Worm (Caenorhabditis elegans) whole organism, early embryonic: ENCODE measurements around the gene test-1.

ENCODE experiments used
- F13C5.2 ChIP-seq: sonication (generic microtip); optimal IDR thresholded peaks from 2 replicates; lab custom pipeline; 2017; ENCODE audit warnings: mild to moderate bottlenecking, missing genetic modification characterization, inconsistent platforms, missing compliant biosample characterization
- aly-1 ChIP-seq: sonication (generic microtip); optimal IDR thresholded peaks from 2 replicates; lab custom pipeline; 2016; ENCODE audit warnings: missing genetic modification characterization, missing compliant biosample characterization
- ama-1 ChIP-seq: fragments of 150-350 bp; optimal IDR thresholded peaks from 2 replicates; lab custom pipeline; 2014
- ceh-13 ChIP-seq: fragments of 200-800 bp; sonication (Bioruptor generic); optimal IDR thresholded peaks from 2 replicates; lab custom pipeline; 2018; ENCODE audit warnings: mild to moderate bottlenecking, missing genetic modification characterization, missing compliant biosample characterization
- flt-1 ChIP-seq: fragments of 200-800 bp; sonication (Bioruptor generic); IDR thresholded peaks from 2 replicates; pipeline ENCODE4 v1.3.6; 2022; ENCODE audit warnings: missing genetic modification characterization, missing compliant biosample characterization
- hmbx-1 ChIP-seq: sonication (generic microtip); optimal IDR thresholded peaks from 2 replicates; lab custom pipeline; 2016; ENCODE audit warnings: mild to moderate bottlenecking, missing genetic modification characterization, missing compliant biosample characterization
- hmg-4 ChIP-seq: fragments of 200-800 bp; sonication (Bioruptor generic); optimal IDR thresholded peaks from 2 replicates; lab custom pipeline; 2018; ENCODE audit warnings: mild to moderate bottlenecking, missing genetic modification characterization, missing compliant biosample characterization
- hnd-1 ChIP-seq: sonication (generic microtip); optimal IDR thresholded peaks from 2 replicates; lab custom pipeline; 2016; ENCODE audit warnings: missing genetic modification characterization, missing compliant biosample characterization
- scrt-1 ChIP-seq: fragments of 200-800 bp; sonication (Bioruptor generic); IDR thresholded peaks from 2 replicates; pipeline ENCODE4 v1.3.6; 2022; ENCODE audit warnings: missing genetic modification characterization, missing compliant biosample characterization
- tbx-37 ChIP-seq: fragments of 200-800 bp; sonication (Bioruptor generic); conservative IDR thresholded peaks from 2 replicates; pipeline ENCODE4 v1.3.6; 2022; ENCODE audit warnings: missing genetic modification reagents, missing genetic modification characterization, missing compliant biosample characterization

DNA sequence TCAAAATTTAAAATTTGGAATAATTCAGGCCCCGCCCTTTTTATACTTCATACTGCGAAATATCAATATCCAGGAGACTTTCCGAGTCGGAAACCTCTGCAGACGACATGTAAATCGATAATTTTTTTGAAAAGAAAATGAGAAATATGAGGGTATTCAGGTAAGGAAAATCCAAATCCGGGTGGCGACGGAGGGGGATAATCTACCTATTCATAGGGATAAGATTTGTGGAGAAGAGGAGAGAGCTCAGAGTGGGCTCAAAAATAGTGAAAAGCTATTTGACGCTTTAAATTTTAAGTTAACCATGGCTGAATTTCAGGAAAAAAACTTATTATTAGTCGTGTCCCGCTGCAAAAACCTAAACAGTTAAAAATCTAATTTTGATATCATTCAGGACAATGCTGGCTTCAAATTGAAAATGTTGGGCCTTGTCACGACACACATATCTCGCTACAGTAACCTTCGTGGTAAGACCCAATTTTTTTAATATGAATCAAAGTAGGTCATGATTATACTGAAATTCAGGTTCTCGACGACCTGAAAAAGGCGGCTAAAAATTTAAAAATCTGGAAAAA, 25.4 kb upstream of the test-1 start, which contains the start of gene che-6:
- TF ChIP-seq ama-1 (lab: Kevin White, UChicago) (no peak), scrt-1 (GFP tag; lab: Robert Waterston, UW) (no peak), tbx-37 (GFP tag; lab: Robert Waterston, UW) (no peak), F13C5.2 (tag; lab: Kevin White, UChicago) (no peak), ceh-13 (GFP tag; lab: Kevin White, UChicago) (no peak), flt-1 (GFP tag; lab: Robert Waterston, UW) (no peak), hmbx-1 (tag; lab: Kevin White, UChicago) (no peak), hmg-4 (GFP tag; lab: Kevin White, UChicago) (no peak), hnd-1 (tag; lab: Kevin White, UChicago) (no peak), aly-1 (tag; lab: Kevin White, UChicago) (no peak)
